Worm (Caenorhabditis elegans) whole organism, L4 larva: ENCODE data around the gene klf-2.
A peak's percentile ranks its signal among the peaks of the same experiment; 100 is the strongest.

Experiments
- D1046.2 ChIP-seq: fragments of 200-800 bp; sonication (Bioruptor generic); IDR thresholded peaks from 2 replicates; pipeline ENCODE4 v1.3.6; 2022; ENCODE audit warnings: missing genetic modification characterization, missing compliant biosample characterization
- F10B5.3 ChIP-seq: sonication (generic microtip); optimal IDR thresholded peaks from 2 replicates; lab custom pipeline; 2016; ENCODE audit warnings: mild to moderate bottlenecking, missing genetic modification characterization, missing compliant biosample characterization
- F49E8.2 ChIP-seq: sonication (generic microtip); optimal IDR thresholded peaks from 2 replicates; lab custom pipeline; 2016; ENCODE audit warnings: missing compliant biosample characterization, mild to moderate bottlenecking, missing genetic modification characterization, borderline replicate concordance
- R02D3.7 ChIP-seq: fragments of 150-350 bp; sonication (generic microtip); optimal IDR thresholded peaks from 3 replicates; lab custom pipeline; 2014; ENCODE audit warnings: missing biosample characterization, missing genetic modification characterization
- Y75B8A.6 ChIP-seq: fragments of 200-800 bp; sonication (Bioruptor generic); IDR thresholded peaks from 2 replicates; pipeline ENCODE4 v1.3.6; 2022; ENCODE audit warnings: missing genetic modification reagents, missing genetic modification characterization, missing compliant biosample characterization
- ZK337.2 ChIP-seq: fragments of 200-800 bp; sonication (Bioruptor generic); IDR thresholded peaks from 2 replicates; pipeline ENCODE4 v1.3.6; 2022; ENCODE audit warnings: missing genetic modification reagents, missing genetic modification characterization, missing compliant biosample characterization
- aha-1 ChIP-seq: fragments of 150-350 bp; peaks from one replicate; lab custom pipeline; 2014; ENCODE audit warnings: missing biosample characterization, missing genetic modification characterization
- aly-2 ChIP-seq: sonication (generic microtip); optimal IDR thresholded peaks from 2 replicates; lab custom pipeline; 2018; ENCODE audit warnings: missing biosample characterization, missing genetic modification characterization
- ama-1 ChIP-seq: fragments of 150-350 bp; optimal IDR thresholded peaks from 2 replicates; lab custom pipeline; 2014; ENCODE audit warnings: inconsistent platforms, mixed read lengths
- ceh-20 ChIP-seq: fragments of 200-800 bp; sonication (Bioruptor generic); IDR thresholded peaks from 2 replicates; pipeline ENCODE4 v1.3.6; 2022; ENCODE audit warnings: missing genetic modification reagents, missing genetic modification characterization, missing compliant biosample characterization
- ceh-62 ChIP-seq: sonication (generic microtip); optimal IDR thresholded peaks from 2 replicates; lab custom pipeline; 2017; ENCODE audit warnings: missing biosample characterization, missing genetic modification characterization
- ceh-82 ChIP-seq: sonication (generic microtip); optimal IDR thresholded peaks from 2 replicates; lab custom pipeline; 2017; ENCODE audit warnings: missing biosample characterization, missing genetic modification characterization
- ctbp-1 ChIP-seq: fragments of 200-800 bp; sonication (Bioruptor generic); IDR thresholded peaks from 2 replicates; pipeline ENCODE4 v1.3.6; 2022; ENCODE audit warnings: missing genetic modification reagents, missing genetic modification characterization, missing compliant biosample characterization
- daf-16 ChIP-seq, 3 experiments: sonication (generic microtip); optimal IDR thresholded peaks; 2 replicates each; lab custom pipeline; 2016 to 2017; ENCODE audit warnings: missing genetic modification characterization in 3 of 3, missing genetic modification reagents in 3 of 3, mild to moderate bottlenecking in 2 of 3, missing compliant biosample characterization in 2 of 3, missing biosample characterization in 1 of 3, moderate library complexity in 1 of 3
- daf-8 ChIP-seq: fragments of 200-800 bp; sonication (Bioruptor generic); IDR thresholded peaks from 2 replicates; pipeline ENCODE4 v1.3.6; 2022; ENCODE audit warnings: missing genetic modification characterization, missing compliant biosample characterization
- dmd-6 ChIP-seq: fragments of 200-800 bp; sonication (Bioruptor generic); IDR thresholded peaks from 2 replicates; pipeline ENCODE4 v1.3.6; 2022; ENCODE audit warnings: missing genetic modification reagents, missing genetic modification characterization, missing compliant biosample characterization
- dmd-8 ChIP-seq: fragments of 200-800 bp; sonication (Bioruptor generic); IDR thresholded peaks from 2 replicates; pipeline ENCODE4 v1.3.6; 2022; ENCODE audit warnings: missing genetic modification characterization, missing compliant biosample characterization
- dpl-1 ChIP-seq: fragments of 150-350 bp; optimal IDR thresholded peaks from 2 replicates; lab custom pipeline; 2014; ENCODE audit warnings: missing biosample characterization, missing genetic modification reagents, missing genetic modification characterization
- duxl-1 ChIP-seq: sonication (generic microtip); optimal IDR thresholded peaks from 2 replicates; lab custom pipeline; 2016; ENCODE audit warnings: mild to moderate bottlenecking, missing genetic modification characterization, moderate library complexity, missing compliant biosample characterization; ENCODE audit not compliant: poor library complexity
- hif-1 ChIP-seq, 2 experiments: sonication (generic microtip); optimal IDR thresholded peaks; 2 replicates each; lab custom pipeline; 2016 to 2017; ENCODE audit warnings: missing compliant biosample characterization in 2 of 2, missing genetic modification characterization in 2 of 2, missing genetic modification reagents in 2 of 2, missing genotype in 2 of 2, mild to moderate bottlenecking in 1 of 2
- hlh-11 ChIP-seq: fragments of 200-800 bp; sonication (Bioruptor generic); optimal IDR thresholded peaks from 2 replicates; lab custom pipeline; 2018; ENCODE audit warnings: mild to moderate bottlenecking, missing genetic modification characterization, missing compliant biosample characterization
- hlh-30 ChIP-seq: sonication (generic microtip); optimal IDR thresholded peaks from 2 replicates; lab custom pipeline; 2017; ENCODE audit warnings: antibody characterized with exemption, mild to moderate bottlenecking, missing genetic modification characterization, missing compliant biosample characterization; ENCODE audit not compliant: insufficient read depth
- hmg-1.1 ChIP-seq: fragments of 200-800 bp; sonication (Bioruptor generic); IDR thresholded peaks from 2 replicates; pipeline ENCODE4 v1.3.6; 2022; ENCODE audit warnings: missing genetic modification reagents, missing genetic modification characterization, missing compliant biosample characterization
- lin-1 ChIP-seq: fragments of 200-800 bp; sonication (Bioruptor generic); IDR thresholded peaks from 2 replicates; pipeline ENCODE4 v1.3.6; 2022; ENCODE audit warnings: missing genetic modification reagents, missing genetic modification characterization, missing compliant biosample characterization
- lin-13 ChIP-seq: fragments of 150-350 bp; optimal IDR thresholded peaks from 2 replicates; lab custom pipeline; 2014; ENCODE audit warnings: missing biosample characterization, missing genetic modification reagents, missing genetic modification characterization
- lin-29 ChIP-seq: fragments of 200-800 bp; sonication (Bioruptor generic); IDR thresholded peaks from 2 replicates; pipeline ENCODE4 v1.3.6; 2022; ENCODE audit warnings: missing genetic modification reagents, missing genetic modification characterization, missing compliant biosample characterization
- lir-3 ChIP-seq: sonication (generic microtip); optimal IDR thresholded peaks from 2 replicates; lab custom pipeline; 2016; ENCODE audit warnings: mild to moderate bottlenecking, missing genetic modification characterization, missing compliant biosample characterization
- lsy-2 ChIP-seq, 2 experiments: fragments of 150-350 bp in 1 of 2; sonication (generic microtip) in 1 of 2; optimal IDR thresholded peaks; 2 replicates each; lab custom pipeline; 2014 to 2017; ENCODE audit warnings: missing biosample characterization in 2 of 2, missing genetic modification characterization in 2 of 2
- madf-9 ChIP-seq: fragments of 200-800 bp; sonication (Bioruptor generic); conservative IDR thresholded peaks from 2 replicates; pipeline ENCODE4 v1.3.6; 2022; ENCODE audit warnings: missing genetic modification reagents, missing genetic modification characterization, missing compliant biosample characterization
- mdl-1 ChIP-seq, 2 experiments: fragments of 150-350 bp in 1 of 2; sonication (generic microtip) in 1 of 2; optimal IDR thresholded peaks; 2 replicates each; lab custom pipeline; 2014 to 2017; ENCODE audit warnings: missing biosample characterization in 2 of 2, missing genetic modification characterization in 2 of 2
- mep-1 ChIP-seq: fragments of 150-350 bp; sonication (generic microtip); optimal IDR thresholded peaks from 3 replicates; lab custom pipeline; 2014; ENCODE audit warnings: missing biosample characterization, missing genetic modification characterization
- mes-2 ChIP-seq: sonication (generic microtip); optimal IDR thresholded peaks from 2 replicates; lab custom pipeline; 2016; ENCODE audit warnings: missing genotype, mild to moderate bottlenecking, missing genetic modification characterization, missing compliant biosample characterization; ENCODE audit not compliant: poor library complexity, severe bottlenecking
- mxl-2 ChIP-seq: fragments of 200-800 bp; sonication (Bioruptor generic); conservative IDR thresholded peaks from 2 replicates; pipeline ENCODE4 v1.3.6; 2022; ENCODE audit warnings: missing genetic modification reagents, missing genetic modification characterization, missing compliant biosample characterization
- mxl-3 ChIP-seq: fragments of 200-800 bp; sonication (Bioruptor generic); optimal IDR thresholded peaks from 2 replicates; lab custom pipeline; 2018; ENCODE audit warnings: mild to moderate bottlenecking, missing genetic modification characterization, missing compliant biosample characterization
- nhr-10 ChIP-seq: fragments of 150-350 bp; optimal IDR thresholded peaks from 2 replicates; lab custom pipeline; 2014; ENCODE audit warnings: missing biosample characterization, missing genetic modification characterization
- nhr-102 ChIP-seq: sonication (generic microtip); optimal IDR thresholded peaks from 2 replicates; lab custom pipeline; 2016; ENCODE audit warnings: mild to moderate bottlenecking, missing genetic modification characterization, moderate library complexity, missing compliant biosample characterization
- nhr-11 ChIP-seq: fragments of 150-350 bp; optimal IDR thresholded peaks from 2 replicates; lab custom pipeline; 2014; ENCODE audit warnings: missing biosample characterization, missing genetic modification characterization
- nhr-237 ChIP-seq: sonication (generic microtip); optimal IDR thresholded peaks from 2 replicates; lab custom pipeline; 2017; ENCODE audit warnings: missing biosample characterization, missing genetic modification characterization
- nhr-28 ChIP-seq: fragments of 150-350 bp; optimal IDR thresholded peaks from 2 replicates; lab custom pipeline; 2014; ENCODE audit warnings: missing biosample characterization, missing genetic modification characterization
- nhr-6 ChIP-seq: fragments of 150-350 bp; optimal IDR thresholded peaks from 2 replicates; lab custom pipeline; 2014; ENCODE audit warnings: missing biosample characterization, missing genetic modification characterization
- skn-1 ChIP-seq: fragments of 150-350 bp; optimal IDR thresholded peaks from 2 replicates; lab custom pipeline; 2014; ENCODE audit warnings: missing biosample characterization, missing genetic modification characterization
- tag-97 ChIP-seq: fragments of 200-800 bp; sonication (Bioruptor generic); IDR thresholded peaks from 2 replicates; pipeline ENCODE4 v1.3.6; 2022; ENCODE audit warnings: missing genetic modification characterization, missing compliant biosample characterization
- tra-1 ChIP-seq: fragments of 200-800 bp; sonication (Bioruptor generic); IDR thresholded peaks from 2 replicates; pipeline ENCODE4 v1.3.6; 2022; ENCODE audit warnings: missing genetic modification reagents, missing genetic modification characterization, missing compliant biosample characterization
- unc-62 ChIP-seq, 3 experiments: fragments of 150-350 bp in 1 of 3; sonication (generic microtip); optimal IDR thresholded peaks in 2 of 3; peaks in 1 of 3; 1 replicate in 1 of 3; 2 replicates in 2 of 3; lab custom pipeline; 2014 to 2017; ENCODE audit warnings: missing biosample characterization in 3 of 3, missing genetic modification characterization in 3 of 3, missing genetic modification reagents in 3 of 3, missing genotype in 1 of 3
- vab-7 ChIP-seq: fragments of 200-800 bp; sonication (Bioruptor generic); IDR thresholded peaks from 2 replicates; pipeline ENCODE4 v1.3.6; 2022; ENCODE audit warnings: missing genetic modification reagents, missing genetic modification characterization, missing compliant biosample characterization
- ztf-11 ChIP-seq: fragments of 150-350 bp; optimal IDR thresholded peaks from 2 replicates; lab custom pipeline; 2014; ENCODE audit warnings: missing biosample characterization, missing genetic modification characterization

Gene klf-2

ce11 chrV:20712318-20712993, 27.0 kb downstream of the klf-2 start (continued):
- TF ChIP-seq mes-2 (tag; lab: Kevin White, UChicago) (peak; percentile 46), lin-1 (peak; percentile 19; the same call in 1 of the 2 replicates), nhr-11 (no peak), dmd-8 (no peak), lir-3 (tag; lab: Kevin White, UChicago) (no peak), lin-13 (GFP tag; lab: Kevin White, UChicago) (no peak), lin-29 (no peak), ama-1 (lab: Kevin White, UChicago) (no peak), nhr-102 (tag; lab: Kevin White, UChicago) (peak; percentile 59), Y75B8A.6 (no peak), vab-7 (GFP tag; lab: Robert Waterston, UW) (no peak), nhr-10 (tag; lab: Kevin White, UChicago) (peak; percentile 78), tag-97 (GFP tag; lab: Robert Waterston, UW) (no peak), dpl-1 (GFP tag; lab: Kevin White, UChicago) (peak; percentile 11), ctbp-1 (GFP tag; lab: Robert Waterston, UW) (0 out of 2 replicates have a peak, but pooled peaks have one; percentile 12), dmd-6 (GFP tag; lab: Robert Waterston, UW) (peak; percentile 84), mxl-2 (GFP tag; lab: Robert Waterston, UW) (peak; percentile 67; the same call in 1 of the 2 replicates), ZK337.2 (no peak), mdl-1 (tag; optimal IDR thresholded peaks at IDR 0.05; lab: Kevin White, UChicago) (peak; percentile 50 to 91), nhr-28 (tag; lab: Kevin White, UChicago) (peak; percentile 88), skn-1 (tag; lab: Kevin White, UChicago) (no peak), aha-1 (tag; lab: Kevin White, UChicago) (peak; percentile 99), daf-8 (GFP tag; lab: Robert Waterston, UW) (no peak), ztf-11 (tag; lab: Kevin White, UChicago) (no peak), duxl-1 (tag; lab: Kevin White, UChicago) (no peak), F10B5.3 (no peak), unc-62 (GFP tag; optimal IDR thresholded peaks at IDR 0.05 in 1 of 2; lab: Kevin White, UChicago) (peak in 1 of 2 experiments; percentile 96), unc-62 (tag; optimal IDR thresholded peaks at IDR 0.05; lab: Kevin White, UChicago) (no peak), hlh-30 (peak; percentile 92), R02D3.7 (tag; lab: Kevin White, UChicago) (no peak), tra-1 (GFP tag; lab: Robert Waterston, UW) (peak; percentile 55; the same call in 1 of the 2 replicates)
- TF ChIP-seq, all 104 proteins: peak for 30

DNA sequence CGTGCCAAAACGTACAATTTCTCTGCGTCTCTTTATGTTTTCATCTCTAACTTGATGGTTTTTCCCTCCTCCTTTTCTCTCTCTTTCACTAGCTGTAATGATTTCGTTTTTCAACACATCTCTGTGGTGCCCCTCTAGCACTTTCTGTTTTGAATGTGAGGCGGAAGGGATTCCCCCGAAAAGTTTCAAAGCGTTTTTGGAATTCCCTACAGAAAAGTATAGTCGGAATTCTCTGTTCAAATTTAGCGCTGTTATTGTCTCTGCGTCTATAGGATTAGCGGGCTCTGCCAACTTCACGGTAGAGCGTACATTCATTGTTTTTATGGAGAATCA, 27.5 kb downstream of the klf-2 start:
- peak; percentile 41 for TF ChIP-seq hlh-11 (tag; lab: Kevin White, UChicago)
- TF ChIP-seq mdl-1 (tag; optimal IDR thresholded peaks at IDR 0.05; lab: Kevin White, UChicago), result peak; percentile 40 to 85
- TF ChIP-seq dmd-6 (GFP tag; lab: Robert Waterston, UW), result peak; percentile 52
- peak; percentile 26 for TF ChIP-seq mes-2 (tag; lab: Kevin White, UChicago)
- no peak for TF ChIP-seq ceh-62
- TF ChIP-seq lsy-2 (tag; optimal IDR thresholded peaks at IDR 0.05; lab: Kevin White, UChicago), result peak; percentile 30 to 72
- no peak for TF ChIP-seq ceh-82 (tag; lab: Kevin White, UChicago)
- TF ChIP-seq aly-2, result no peak
- TF ChIP-seq unc-62 (GFP tag; optimal IDR thresholded peaks at IDR 0.05 in 1 of 2; lab: Kevin White, UChicago), result peak in 1 of 2 experiments; percentile 79
- TF ChIP-seq unc-62 (tag; optimal IDR thresholded peaks at IDR 0.05; lab: Kevin White, UChicago), result no peak
- peak in 1 of 2 experiments; percentile 98 for TF ChIP-seq hif-1 (tag; optimal IDR thresholded peaks at IDR 0.05; lab: Kevin White, UChicago)
- peak; percentile 41 for TF ChIP-seq mep-1 (tag; lab: Kevin White, UChicago)
- no peak for TF ChIP-seq daf-16 (GFP tag; optimal IDR thresholded peaks at IDR 0.05; lab: Kevin White, UChicago)
- peak; percentile 14 for TF ChIP-seq daf-16 (tag; optimal IDR thresholded peaks at IDR 0.05; lab: Kevin White, UChicago)
- TF ChIP-seq ceh-20 (GFP tag; lab: Robert Waterston, UW), result peak; percentile 49; the same call in 1 of the 2 replicates
- TF ChIP-seq D1046.2 (GFP tag; lab: Robert Waterston, UW), result no peak
- no peak for TF ChIP-seq F49E8.2 (tag; lab: Kevin White, UChicago)
- TF ChIP-seq hlh-30, result peak; percentile 65
- TF ChIP-seq ctbp-1 (GFP tag; lab: Robert Waterston, UW), result 0 out of 2 replicates have a peak, but pooled peaks have one; percentile 40
- no peak for TF ChIP-seq tra-1 (GFP tag; lab: Robert Waterston, UW)
- TF ChIP-seq ama-1 (lab: Kevin White, UChicago), result peak; percentile 8
- peak; percentile 35 for TF ChIP-seq mxl-3
- TF ChIP-seq hmg-1.1 (GFP tag; lab: Robert Waterston, UW), result peak; percentile 45; the same call in 1 of the 2 replicates
- TF ChIP-seq madf-9 (GFP tag; lab: Robert Waterston, UW), result no peak
- TF ChIP-seq dpl-1 (GFP tag; lab: Kevin White, UChicago), result peak; percentile 54
- 0 out of 2 replicates have a peak, but pooled peaks have one; percentile 28 for TF ChIP-seq lin-1
- TF ChIP-seq nhr-11, result no peak
- no peak for TF ChIP-seq nhr-237 (tag; lab: Kevin White, UChicago)
- TF ChIP-seq nhr-6 (tag; lab: Kevin White, UChicago), result peak; percentile 5
